Worm (Caenorhabditis elegans) whole organism, midembryonic: Measurements from ENCODE around the gene idpc-2.

Experiments used
- T22C8.4 ChIP-seq: fragments of 200-800 bp; sonication (Bioruptor generic); IDR thresholded peaks from 2 replicates; pipeline ENCODE4 v1.3.6; 2022; ENCODE audit warnings: missing genetic modification characterization, missing compliant biosample characterization
- cog-1 ChIP-seq: sonication (generic microtip); optimal IDR thresholded peaks from 2 replicates; lab custom pipeline; 2016; ENCODE audit warnings: missing genetic modification characterization, missing compliant biosample characterization
- flt-1 ChIP-seq: fragments of 200-800 bp; sonication (Bioruptor generic); IDR thresholded peaks from 2 replicates; pipeline ENCODE4 v1.3.6; 2022; ENCODE audit warnings: missing genetic modification characterization, missing compliant biosample characterization
- klf-2 ChIP-seq: fragments of 200-800 bp; sonication (Bioruptor generic); conservative IDR thresholded peaks from 2 replicates; pipeline ENCODE4 v1.3.6; 2022; ENCODE audit warnings: missing genetic modification reagents, missing genetic modification characterization, missing compliant biosample characterization
- med-1 ChIP-seq: sonication (generic microtip); optimal IDR thresholded peaks from 2 replicates; lab custom pipeline; 2017; ENCODE audit warnings: missing genetic modification characterization, mild to moderate bottlenecking, missing compliant biosample characterization, antibody characterized with exemption, missing genetic modification reagents; ENCODE audit not compliant: insufficient read depth
- ref-1 ChIP-seq: fragments of 200-800 bp; sonication (Bioruptor generic); conservative IDR thresholded peaks from 2 replicates; pipeline ENCODE4 v1.3.6; 2022; ENCODE audit warnings: missing genetic modification reagents, missing genetic modification characterization, missing compliant biosample characterization
- tab-1 ChIP-seq: fragments of 200-800 bp; sonication (Bioruptor generic); IDR thresholded peaks from 2 replicates; pipeline ENCODE4 v1.3.6; 2022; ENCODE audit warnings: missing genetic modification characterization, missing compliant biosample characterization
- ztf-23 ChIP-seq: fragments of 200-800 bp; sonication (Bioruptor generic); IDR thresholded peaks from 2 replicates; pipeline ENCODE4 v1.3.6; 2022; ENCODE audit warnings: missing genetic modification reagents, missing genetic modification characterization, missing compliant biosample characterization
- ztf-29 ChIP-seq: fragments of 200-800 bp; sonication (Bioruptor generic); IDR thresholded peaks from 2 replicates; pipeline ENCODE4 v1.3.6; 2022; ENCODE audit warnings: missing genetic modification reagents, missing genetic modification characterization, missing compliant biosample characterization

DNA sequence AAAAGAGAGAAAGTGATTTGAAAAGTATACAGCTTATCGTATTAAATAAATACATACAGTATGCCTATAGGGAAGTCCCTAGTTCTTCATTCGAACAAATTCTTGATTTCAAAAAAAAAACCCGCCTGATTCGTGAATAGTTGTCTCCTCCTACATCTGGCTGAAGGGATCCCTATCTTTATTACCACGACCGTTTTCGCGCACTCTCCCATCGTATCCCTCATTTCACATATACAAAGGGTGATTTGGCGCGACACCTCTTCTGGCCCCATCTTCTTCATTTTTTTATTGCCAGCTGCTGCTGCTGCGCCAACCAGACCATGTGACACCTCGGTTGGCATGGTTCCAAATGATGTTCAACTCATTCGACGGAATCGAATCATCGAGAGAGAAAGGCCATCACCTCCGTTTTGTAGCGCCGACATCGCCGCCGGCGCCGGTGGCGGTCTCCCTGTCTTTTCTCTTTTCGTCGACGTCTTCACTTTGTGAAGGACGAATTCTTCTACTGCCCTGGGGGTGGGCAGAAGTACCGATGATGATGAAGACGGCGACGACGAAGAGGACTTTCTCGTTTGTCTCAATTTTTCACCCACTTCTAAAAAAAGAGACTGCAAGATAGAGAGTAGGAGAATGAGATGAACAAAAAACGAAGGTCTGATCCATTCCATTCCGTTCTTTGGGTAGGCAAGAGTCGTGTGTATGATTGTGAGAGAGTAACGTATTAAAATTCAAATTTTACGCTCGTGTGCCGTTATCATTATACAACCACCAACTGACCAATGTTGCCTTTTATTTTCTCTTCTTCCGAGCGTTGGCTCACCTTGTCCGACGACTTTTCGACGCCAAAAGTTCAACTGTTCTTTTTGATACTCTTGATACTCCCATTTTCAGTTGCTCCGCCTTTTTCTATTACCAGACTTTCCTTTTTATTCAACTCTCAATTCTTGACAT lies 41.2 kb upstream of the idpc-2 start:
- TF ChIP-seq flt-1 (GFP tag; lab: Robert Waterston, UW) (no peak), med-1 (no peak), tab-1 (GFP tag; lab: Robert Waterston, UW) (no peak), klf-2 (GFP tag; lab: Robert Waterston, UW) (no peak), ztf-23 (GFP tag; lab: Robert Waterston, UW) (no peak), ztf-29 (GFP tag; lab: Robert Waterston, UW) (no peak), cog-1 (no peak), T22C8.4 (GFP tag; lab: Robert Waterston, UW) (no peak), ref-1 (GFP tag; lab: Robert Waterston, UW) (no peak)
